Fruit fly (Drosophila melanogaster): Measurements from ENCODE around the gene CG10600.

DNA sequence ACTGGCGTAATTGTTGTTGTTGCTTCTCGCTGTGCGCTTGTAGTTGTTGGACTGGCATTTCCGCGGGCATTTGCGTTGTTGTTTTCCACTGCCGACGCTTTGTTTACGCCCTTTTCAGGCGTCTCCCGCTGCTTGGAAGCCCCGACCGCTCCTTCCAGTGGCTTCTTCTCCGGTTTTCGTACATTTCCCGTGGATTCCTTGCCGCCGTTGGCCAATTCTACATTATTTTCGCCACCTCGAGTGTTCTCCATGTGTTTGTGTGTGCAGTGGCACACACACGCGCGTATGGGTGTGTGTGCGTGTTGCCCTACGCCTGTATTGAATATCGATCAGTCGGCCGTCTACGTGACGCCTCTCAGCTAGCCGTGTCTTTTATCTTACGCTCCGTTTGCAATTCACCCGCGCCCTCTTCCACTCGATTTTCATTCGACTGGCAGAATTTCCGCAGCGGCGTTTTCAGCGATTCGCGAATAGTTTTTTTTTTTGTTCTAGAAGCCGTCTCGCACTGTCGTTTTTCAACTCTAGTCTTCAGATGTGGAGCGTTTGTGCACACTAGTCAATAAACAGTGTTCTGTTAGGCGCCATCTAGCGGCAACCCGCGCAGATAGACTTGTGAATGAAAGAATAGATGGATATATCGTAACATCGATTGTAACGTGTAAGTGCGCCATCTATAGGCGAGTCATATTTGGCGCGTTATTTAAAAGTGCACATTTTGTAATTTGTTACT lies at the start of gene CG10600:
- peak; percentile 69 for TF ChIP-seq CG17361 (GFP tag; IDR thresholded peaks at IDR 0.05)
- peak; percentile 80 for TF ChIP-seq Bteb2 (GFP tag; optimal IDR thresholded peaks at IDR 0.05)
- no peak for TF ChIP-seq aop (GFP tag; IDR thresholded peaks at IDR 0.05)
- peak; percentile 92 for TF ChIP-seq Hsf (GFP tag; optimal IDR thresholded peaks at IDR 0.05)
- TF ChIP-seq Hr39 (optimal IDR thresholded peaks at IDR 0.05), result no peak
- peak; percentile 86 for TF ChIP-seq MBD-R2 (GFP tag; IDR thresholded peaks at IDR 0.05)
- peak; percentile 86 for TF ChIP-seq dm (GFP tag; optimal IDR thresholded peaks at IDR 0.05)
- peak; percentile 90 for TF ChIP-seq ato (GFP tag; IDR thresholded peaks at IDR 0.05; ENCODE audit: partially characterized antibody)
- 0 out of 3 replicates have a peak, but pooled peaks have one; percentile 57 for TF ChIP-seq CG2199 (GFP tag; IDR thresholded peaks at IDR 0.05)
- TF ChIP-seq CG12744 (GFP tag; optimal IDR thresholded peaks at IDR 0.05), result peak; percentile 89
- peak; percentile 68 for TF ChIP-seq NK7.1 (GFP tag; optimal IDR thresholded peaks at IDR 0.05)
- TF ChIP-seq lov (optimal IDR thresholded peaks at IDR 0.05), result no peak
- peak; percentile 70; the same call in 1 of the 3 replicates for TF ChIP-seq lov (GFP tag; IDR thresholded peaks at IDR 0.05)

Data from whole organism, embryonic.